Worm (Caenorhabditis elegans): ENCODE results near the gene lgc-13.

DNA sequence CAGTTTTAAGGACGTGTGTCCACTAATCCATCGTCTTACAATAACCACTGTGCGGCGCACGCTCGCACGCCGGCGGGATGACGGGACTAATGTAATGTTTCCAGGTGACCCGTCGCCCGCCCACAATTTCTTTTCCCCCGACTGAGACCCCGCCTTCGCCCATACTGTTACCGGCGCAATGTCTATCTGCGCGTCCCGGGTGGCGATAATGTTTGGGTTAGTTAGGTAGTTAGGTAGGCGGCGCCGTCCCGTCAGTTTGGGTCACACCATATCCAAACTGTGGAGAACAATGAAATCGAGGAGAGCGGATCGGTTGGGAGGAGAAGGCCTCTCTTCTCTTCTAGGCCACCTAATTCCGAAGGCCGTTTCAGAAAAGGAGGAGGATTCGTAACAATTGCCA, 22.7 kb upstream of the lgc-13 start:
- no peak for TF ChIP-seq flh-1 (GFP tag; optimal IDR thresholded peaks at IDR 0.05)
- no peak for TF ChIP-seq unc-62 (GFP tag; optimal IDR thresholded peaks at IDR 0.05)
- TF ChIP-seq sem-2 (GFP tag; optimal IDR thresholded peaks at IDR 0.05): no peak
- no peak for TF ChIP-seq mab-5 (tag; optimal IDR thresholded peaks at IDR 0.05)
- TF ChIP-seq ceh-43 (GFP tag; optimal IDR thresholded peaks at IDR 0.05): no peak
- no peak for TF ChIP-seq nhr-28 (tag; optimal IDR thresholded peaks at IDR 0.05)
- no peak for TF ChIP-seq nhr-76 (tag; optimal IDR thresholded peaks at IDR 0.05)
- no peak for TF ChIP-seq ces-1 (GFP tag; optimal IDR thresholded peaks at IDR 0.05)
- no peak for TF ChIP-seq unc-39 (tag; optimal IDR thresholded peaks at IDR 0.05)
- TF ChIP-seq pha-4 (tag; optimal IDR thresholded peaks at IDR 0.05): no peak

Data from whole organism, mixed stage, embryonic.